Worm (Caenorhabditis elegans): ENCODE data around the gene C18H9.5.

The C18H9.5 gene

ce11 chrII:6707496-6708260, 12.3 kb upstream of the C18H9.5 start:
- TF ChIP-seq elt-1 (tag; optimal IDR thresholded peaks at IDR 0.05), result peak; percentile 0
- TF ChIP-seq nfya-1 (tag; optimal IDR thresholded peaks at IDR 0.05; ENCODE audit: insufficient read depth), result peak; percentile 52
- no peak for TF ChIP-seq ceh-82 (tag; optimal IDR thresholded peaks at IDR 0.05)
- no peak for TF ChIP-seq R02D3.7 (tag; optimal IDR thresholded peaks at IDR 0.05)
- TF ChIP-seq lin-39 (tag; optimal IDR thresholded peaks at IDR 0.05), result peak; percentile 96
- TF ChIP-seq nhr-76 (tag; optimal IDR thresholded peaks at IDR 0.05), result no peak
- no peak for TF ChIP-seq tbx-2 (tag; optimal IDR thresholded peaks at IDR 0.05)
- TF ChIP-seq unc-62 (GFP tag; optimal IDR thresholded peaks at IDR 0.05), result peak; percentile 27

- TF ChIP-seq lin-39 (tag; optimal IDR thresholded peaks at IDR 0.05) (no peak), nhr-12 (tag; optimal IDR thresholded peaks at IDR 0.05) (no peak), fkh-10 (GFP tag; optimal IDR thresholded peaks at IDR 0.05) (peak; percentile 44), nhr-11 (tag; optimal IDR thresholded peaks at IDR 0.05) (no peak), mdl-1 (tag; optimal IDR thresholded peaks at IDR 0.05) (no peak), jun-1 (tag; optimal IDR thresholded peaks at IDR 0.05) (no peak)
Observed at ce11 chrII:6706552-6707091, 11.3 kb upstream of the C18H9.5 start.

DNA sequence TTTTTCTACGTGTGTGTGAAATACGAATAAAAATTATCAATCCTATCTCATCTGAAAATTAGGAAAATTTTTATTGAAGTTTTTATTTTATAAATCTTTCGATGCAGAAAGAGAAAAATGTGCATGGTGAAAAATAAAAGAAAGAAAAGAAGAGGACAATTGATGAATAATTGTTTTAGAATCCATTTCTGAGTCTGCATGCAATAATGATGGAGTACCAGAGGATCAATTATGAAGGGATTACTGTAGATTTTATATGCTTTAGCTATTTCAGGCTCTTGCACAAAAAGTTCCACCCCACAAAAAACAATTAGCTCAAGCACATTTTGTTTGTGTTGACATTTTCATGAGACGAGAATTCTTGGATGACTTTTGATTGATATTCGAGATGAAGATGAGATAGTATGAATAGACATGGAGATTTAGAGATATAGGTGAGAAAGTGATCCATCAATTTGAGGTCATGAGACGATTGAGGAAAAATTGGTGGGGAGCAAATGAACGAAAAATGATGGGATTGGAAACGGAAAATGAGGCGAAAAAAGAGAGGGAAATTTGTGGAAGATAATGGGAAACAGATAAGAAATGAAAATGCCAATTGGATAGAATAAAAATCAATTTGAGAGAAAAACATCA, 10.3 kb upstream of the C18H9.5 start, which contains the start of gene rpy-1:
rpy-1 (minus strand) TSS at position 51 of the 636 bp plus-strand sequence.
- TF ChIP-seq lin-39 (tag; optimal IDR thresholded peaks at IDR 0.05), result peak; percentile 46
- TF ChIP-seq mml-1 (tag; optimal IDR thresholded peaks at IDR 0.05), result no peak
- TF ChIP-seq egl-5 (tag; optimal IDR thresholded peaks at IDR 0.05), result peak; percentile 32
- TF ChIP-seq nfya-1 (tag; optimal IDR thresholded peaks at IDR 0.05; ENCODE audit: insufficient read depth), result peak; percentile 0

ce11 chrII:6701497-6701896, 6.1 kb upstream of the C18H9.5 start, which contains the start of gene C18H9.6:
C18H9.6 (minus strand) TSS chrII:6701625.
- TF ChIP-seq ceh-82 (tag; optimal IDR thresholded peaks at IDR 0.05) (no peak), nhr-76 (tag; optimal IDR thresholded peaks at IDR 0.05) (no peak), elt-3 (tag; optimal IDR thresholded peaks at IDR 0.05) (no peak), ama-1 (optimal IDR thresholded peaks at IDR 0.05) (no peak), egl-5 (tag; optimal IDR thresholded peaks at IDR 0.05) (no peak), pqm-1 (tag; optimal IDR thresholded peaks at IDR 0.05) (peak; percentile 85), ztf-11 (tag; optimal IDR thresholded peaks at IDR 0.05) (no peak), elt-1 (tag; optimal IDR thresholded peaks at IDR 0.05) (no peak), ztf-4 (tag; optimal IDR thresholded peaks at IDR 0.05) (no peak), nhr-25 (tag; optimal IDR thresholded peaks at IDR 0.05) (no peak), egl-27 (tag; optimal IDR thresholded peaks at IDR 0.05) (no peak), lin-15B (tag; optimal IDR thresholded peaks at IDR 0.05) (no peak), ZK546.5 (tag; optimal IDR thresholded peaks at IDR 0.05) (no peak), nhr-43 (tag; optimal IDR thresholded peaks at IDR 0.05; ENCODE audit: poor library complexity, severe bottlenecking) (no peak), ceh-28 (tag; optimal IDR thresholded peaks at IDR 0.05) (no peak), sea-2 (GFP tag; optimal IDR thresholded peaks at IDR 0.05) (no peak), mml-1 (tag; optimal IDR thresholded peaks at IDR 0.05) (no peak), lsy-12 (tag; optimal IDR thresholded peaks at IDR 0.05) (no peak), R02D3.7 (tag; optimal IDR thresholded peaks at IDR 0.05) (no peak), daf-12 (tag; optimal IDR thresholded peaks at IDR 0.05) (no peak), pha-4 (tag; optimal IDR thresholded peaks at IDR 0.05) (no peak), fkh-10 (GFP tag; optimal IDR thresholded peaks at IDR 0.05) (no peak), unc-39 (tag; optimal IDR thresholded peaks at IDR 0.05) (no peak), elt-2 (tag; optimal IDR thresholded peaks at IDR 0.05) (peak; percentile 93), nhr-77 (tag; optimal IDR thresholded peaks at IDR 0.05) (no peak), nhr-28 (tag; optimal IDR thresholded peaks at IDR 0.05) (no peak), skn-1 (tag; optimal IDR thresholded peaks at IDR 0.05) (peak; percentile 77), lin-39 (tag; optimal IDR thresholded peaks at IDR 0.05) (no peak), jun-1 (tag; optimal IDR thresholded peaks at IDR 0.05) (peak; percentile 9), fos-1 (tag; optimal IDR thresholded peaks at IDR 0.05) (no peak), fkh-2 (tag; optimal IDR thresholded peaks at IDR 0.05) (no peak), ceh-9 (tag; optimal IDR thresholded peaks at IDR 0.05) (no peak), nhr-23 (tag; optimal IDR thresholded peaks at IDR 0.05) (no peak)
